Worm (Caenorhabditis elegans) whole organism, young adult: ENCODE results near the gene T23E7.2.
A peak's percentile ranks its signal among the peaks of the same experiment; 100 is the strongest.

ENCODE experiments used
- B0336.3 ChIP-seq: fragments of 200-800 bp; sonication (Bioruptor generic); IDR thresholded peaks from 2 replicates; pipeline ENCODE4 v1.3.6; 2022; ENCODE audit warnings: missing genetic modification characterization, missing compliant biosample characterization
- F37B4.10 ChIP-seq: fragments of 200-800 bp; sonication (Bioruptor generic); IDR thresholded peaks from 2 replicates; pipeline ENCODE4 v1.3.6; 2022; ENCODE audit warnings: missing genetic modification characterization, missing compliant biosample characterization
- F39B2.1 ChIP-seq: fragments of 200-800 bp; sonication (Bioruptor generic); IDR thresholded peaks from 2 replicates; pipeline ENCODE4 v1.3.6; 2022; ENCODE audit warnings: missing genetic modification reagents, missing genetic modification characterization, missing compliant biosample characterization
- F49E8.2 ChIP-seq: sonication (generic microtip); optimal IDR thresholded peaks from 3 replicates; lab custom pipeline; 2017; ENCODE audit warnings: missing genetic modification characterization, mild to moderate bottlenecking, missing compliant biosample characterization, antibody characterized with exemption, moderate library complexity; ENCODE audit not compliant: insufficient read depth
- F52B5.7 ChIP-seq: sonication (generic microtip); optimal IDR thresholded peaks from 2 replicates; lab custom pipeline; 2016; ENCODE audit warnings: mild to moderate bottlenecking, missing genetic modification characterization, missing compliant biosample characterization
- K11D2.4 ChIP-seq: fragments of 200-800 bp; sonication (Bioruptor generic); IDR thresholded peaks from 2 replicates; pipeline ENCODE4 v1.3.6; 2022; ENCODE audit warnings: missing genetic modification reagents, missing genetic modification characterization, missing compliant biosample characterization
- Y53F4B.3 ChIP-seq: fragments of 200-800 bp; sonication (Bioruptor generic); IDR thresholded peaks from 2 replicates; pipeline ENCODE4 v1.3.6; 2022; ENCODE audit warnings: missing genetic modification reagents, missing genetic modification characterization, missing compliant biosample characterization
- Y53G8AR.9 ChIP-seq: fragments of 200-800 bp; sonication (Bioruptor generic); conservative IDR thresholded peaks from 2 replicates; pipeline ENCODE4 v1.3.6; 2022; ENCODE audit warnings: missing genetic modification reagents, missing genetic modification characterization, missing compliant biosample characterization
- Y56A3A.18 ChIP-seq: fragments of 200-800 bp; sonication (Bioruptor generic); IDR thresholded peaks from 2 replicates; pipeline ENCODE4 v1.3.6; 2022; ENCODE audit warnings: missing genetic modification reagents, missing genetic modification characterization, missing compliant biosample characterization
- Y67H2A.10 ChIP-seq: fragments of 200-800 bp; sonication (Bioruptor generic); conservative IDR thresholded peaks from 2 replicates; pipeline ENCODE4 v1.3.6; 2022; ENCODE audit warnings: missing genetic modification reagents, missing genetic modification characterization, missing compliant biosample characterization
- Y79H2A.3 ChIP-seq: fragments of 200-800 bp; sonication (Bioruptor generic); conservative IDR thresholded peaks from 2 replicates; pipeline ENCODE4 v1.3.6; 2022; ENCODE audit warnings: missing genetic modification reagents, missing genetic modification characterization, missing compliant biosample characterization
- Y95B8A.8 ChIP-seq: fragments of 200-800 bp; sonication (Bioruptor generic); IDR thresholded peaks from 2 replicates; pipeline ENCODE4 v1.3.6; 2022; ENCODE audit warnings: missing genetic modification reagents, missing genetic modification characterization, missing compliant biosample characterization
- akir-1 ChIP-seq: fragments of 200-800 bp; sonication (Bioruptor generic); optimal IDR thresholded peaks from 2 replicates; lab custom pipeline; 2018; ENCODE audit warnings: mild to moderate bottlenecking, missing genetic modification characterization, moderate library complexity, missing compliant biosample characterization
- aptf-3 ChIP-seq: fragments of 200-800 bp; sonication (Bioruptor generic); IDR thresholded peaks from 2 replicates; pipeline ENCODE4 v1.3.6; 2022; ENCODE audit warnings: missing genetic modification characterization, missing compliant biosample characterization
- atf-7 ChIP-seq: sonication (generic microtip); optimal IDR thresholded peaks from 2 replicates; lab custom pipeline; 2017; ENCODE audit warnings: mild to moderate bottlenecking, missing genetic modification characterization, missing compliant biosample characterization
- bed-1 ChIP-seq: fragments of 200-800 bp; sonication (Bioruptor generic); IDR thresholded peaks from 2 replicates; pipeline ENCODE4 v1.3.6; 2022; ENCODE audit warnings: missing genetic modification reagents, missing genetic modification characterization, missing compliant biosample characterization
- bed-2 ChIP-seq: fragments of 200-800 bp; sonication (Bioruptor generic); IDR thresholded peaks from 2 replicates; pipeline ENCODE4 v1.3.6; 2022; ENCODE audit warnings: missing genetic modification reagents, missing genetic modification characterization, missing compliant biosample characterization
- cebp-2 ChIP-seq: fragments of 200-800 bp; sonication (Bioruptor generic); IDR thresholded peaks from 2 replicates; pipeline ENCODE4 v1.3.6; 2022; ENCODE audit warnings: missing genetic modification characterization, missing compliant biosample characterization
- ceh-79 ChIP-seq: sonication (generic microtip); optimal IDR thresholded peaks from 2 replicates; lab custom pipeline; 2017; ENCODE audit warnings: mild to moderate bottlenecking, missing genetic modification characterization, missing compliant biosample characterization
- die-1 ChIP-seq: sonication (generic microtip); optimal IDR thresholded peaks from 2 replicates; lab custom pipeline; 2016; ENCODE audit warnings: missing genotype, mild to moderate bottlenecking, missing genetic modification characterization, missing compliant biosample characterization
- dox-1 ChIP-seq: fragments of 200-800 bp; sonication (Bioruptor generic); IDR thresholded peaks from 2 replicates; pipeline ENCODE4 v1.3.6; 2022; ENCODE audit warnings: missing genetic modification reagents, missing genetic modification characterization, missing compliant biosample characterization
- egl-44 ChIP-seq: fragments of 200-800 bp; sonication (Bioruptor generic); IDR thresholded peaks from 2 replicates; pipeline ENCODE4 v1.3.6; 2022; ENCODE audit warnings: missing genetic modification reagents, missing genetic modification characterization, missing compliant biosample characterization
- gei-17 ChIP-seq: fragments of 200-800 bp; sonication (Bioruptor generic); optimal IDR thresholded peaks from 2 replicates; lab custom pipeline; 2018; ENCODE audit warnings: mild to moderate bottlenecking, missing genetic modification characterization, missing compliant biosample characterization
- him-1 ChIP-seq: sonication (generic microtip); optimal IDR thresholded peaks from 2 replicates; lab custom pipeline; 2016; ENCODE audit warnings: missing genotype, missing genetic modification reagents, missing genetic modification characterization, missing compliant biosample characterization
- hlh-12 ChIP-seq: sonication (generic microtip); optimal IDR thresholded peaks from 2 replicates; lab custom pipeline; 2016; ENCODE audit warnings: missing genetic modification characterization, missing compliant biosample characterization
- hmg-20 ChIP-seq: fragments of 200-800 bp; sonication (Bioruptor generic); IDR thresholded peaks from 2 replicates; pipeline ENCODE4 v1.3.6; 2022; ENCODE audit warnings: missing genetic modification reagents, missing genetic modification characterization, missing compliant biosample characterization
- lag-1 ChIP-seq: fragments of 200-800 bp; sonication (Bioruptor generic); IDR thresholded peaks from 2 replicates; pipeline ENCODE4 v1.3.6; 2022; ENCODE audit warnings: missing genetic modification reagents, missing genetic modification characterization, missing compliant biosample characterization
- lin-26 ChIP-seq: fragments of 200-800 bp; sonication (Bioruptor generic); IDR thresholded peaks from 2 replicates; pipeline ENCODE4 v1.3.6; 2022; ENCODE audit warnings: missing genetic modification reagents, missing genetic modification characterization, missing compliant biosample characterization
- lin-35 ChIP-seq, 3 experiments: fragments of 150-350 bp in 2 of 3; sonication (generic microtip) in 1 of 3; optimal IDR thresholded peaks; 2 replicates each; lab custom pipeline; 2014 to 2018; ENCODE audit warnings: missing biosample characterization in 3 of 3, missing genetic modification characterization in 3 of 3, missing genetic modification reagents in 3 of 3
- lsl-1 ChIP-seq: fragments of 200-800 bp; sonication (Bioruptor generic); optimal IDR thresholded peaks from 2 replicates; lab custom pipeline; 2018; ENCODE audit warnings: mild to moderate bottlenecking, missing genetic modification characterization, moderate library complexity, missing compliant biosample characterization
- madf-10 ChIP-seq: sonication (generic microtip); optimal IDR thresholded peaks from 2 replicates; lab custom pipeline; 2016; ENCODE audit warnings: mild to moderate bottlenecking, missing genetic modification characterization, missing compliant biosample characterization
- nfyb-1 ChIP-seq: fragments of 200-800 bp; sonication (Bioruptor generic); IDR thresholded peaks from 2 replicates; pipeline ENCODE4 v1.3.6; 2022; ENCODE audit warnings: missing genetic modification reagents, missing genetic modification characterization, missing compliant biosample characterization
- nhr-120 ChIP-seq: fragments of 200-800 bp; sonication (Bioruptor generic); IDR thresholded peaks from 2 replicates; pipeline ENCODE4 v1.3.6; 2022; ENCODE audit warnings: missing genetic modification characterization, missing compliant biosample characterization
- nhr-27 ChIP-seq: fragments of 200-800 bp; sonication (Bioruptor generic); optimal IDR thresholded peaks from 2 replicates; lab custom pipeline; 2018; ENCODE audit warnings: mild to moderate bottlenecking, missing genetic modification characterization, moderate library complexity, missing compliant biosample characterization
- pha-4 ChIP-seq: fragments of 150-350 bp; sonication (generic microtip); optimal IDR thresholded peaks from 2 replicates; lab custom pipeline; 2014; ENCODE audit warnings: missing biosample characterization, missing genetic modification reagents, missing genetic modification characterization
- rcor-1 ChIP-seq: fragments of 200-800 bp; sonication (Bioruptor generic); IDR thresholded peaks from 2 replicates; pipeline ENCODE4 v1.3.6; 2022; ENCODE audit warnings: missing genetic modification reagents, missing genetic modification characterization, missing compliant biosample characterization
- sdz-38 ChIP-seq: sonication (generic microtip); optimal IDR thresholded peaks from 2 replicates; lab custom pipeline; 2016; ENCODE audit warnings: missing genotype, missing genetic modification characterization, missing compliant biosample characterization
- snpc-4 ChIP-seq, 5 experiments: fragments of 150-350 bp in 1 of 5; sonication (generic microtip) in 4 of 5; optimal IDR thresholded peaks; 2 replicates each; lab custom pipeline; 2014 to 2018; ENCODE audit warnings: missing genetic modification characterization in 5 of 5, missing biosample characterization in 3 of 5, antibody characterized with exemption in 2 of 5, mild to moderate bottlenecking in 2 of 5, missing compliant biosample characterization in 2 of 5, missing genotype in 2 of 5, moderate library complexity in 2 of 5, missing genetic modification reagents in 1 of 5
- xnd-1 ChIP-seq: sonication (generic microtip); optimal IDR thresholded peaks from 2 replicates; lab custom pipeline; 2016; ENCODE audit warnings: missing genotype, missing genetic modification reagents, missing genetic modification characterization, missing compliant biosample characterization
- ztf-25 ChIP-seq: fragments of 200-800 bp; sonication (Bioruptor generic); IDR thresholded peaks from 2 replicates; pipeline ENCODE4 v1.3.6; 2022; ENCODE audit warnings: missing genetic modification reagents, missing genetic modification characterization, missing compliant biosample characterization
- ztf-28 ChIP-seq: fragments of 200-800 bp; sonication (Bioruptor generic); IDR thresholded peaks from 2 replicates; pipeline ENCODE4 v1.3.6; 2022; ENCODE audit warnings: missing genetic modification reagents, missing genetic modification characterization, missing compliant biosample characterization

The T23E7.2 gene

ce11 chrX:17636326-17636735, 34.5 kb upstream of the T23E7.2 start (continued):
- TF ChIP-seq K11D2.4 (GFP tag; lab: Robert Waterston, UW): no peak
- TF ChIP-seq lag-1 (GFP tag; lab: Robert Waterston, UW): no peak
- TF ChIP-seq nhr-120 (GFP tag; lab: Robert Waterston, UW): no peak
- no peak for TF ChIP-seq lsl-1 (GFP tag; lab: Kevin White, UChicago)
- TF ChIP-seq atf-7 (tag; lab: Kevin White, UChicago): peak; percentile 86
- TF ChIP-seq lin-26 (GFP tag; lab: Robert Waterston, UW): no peak
- no peak for TF ChIP-seq him-1
- no peak for TF ChIP-seq hlh-12 (tag; lab: Kevin White, UChicago)
- no peak for TF ChIP-seq akir-1 (GFP tag; lab: Kevin White, UChicago)
- TF ChIP-seq Y95B8A.8: no peak
- TF ChIP-seq F37B4.10 (GFP tag; lab: Robert Waterston, UW): no peak
- TF ChIP-seq F49E8.2: no peak
- no peak for TF ChIP-seq bed-2
- TF ChIP-seq dox-1: 0 out of 2 replicates have a peak, but pooled peaks have one; percentile 32
- no peak for TF ChIP-seq xnd-1 (tag; lab: Kevin White, UChicago)
- TF ChIP-seq cebp-2 (GFP tag; lab: Robert Waterston, UW): no peak
- TF ChIP-seq nfyb-1 (GFP tag; lab: Robert Waterston, UW): no peak
- no peak for TF ChIP-seq ceh-79
- no peak for TF ChIP-seq Y53G8AR.9 (GFP tag; lab: Robert Waterston, UW)
- TF ChIP-seq B0336.3: peak; percentile 52; the same call in 1 of the 2 replicates
- TF ChIP-seq pha-4 (tag; lab: Kevin White, UChicago): no peak
- TF ChIP-seq nhr-27 (tag; lab: Kevin White, UChicago): no peak
- TF ChIP-seq F39B2.1 (GFP tag; lab: Robert Waterston, UW): no peak
- TF ChIP-seq sdz-38: no peak
- TF ChIP-seq Y53F4B.3 (GFP tag; lab: Robert Waterston, UW): no peak
- TF ChIP-seq F52B5.7 (tag; lab: Kevin White, UChicago): no peak
- TF ChIP-seq madf-10: peak; percentile 12
- no peak for TF ChIP-seq hmg-20

ce11 chrX:17637528-17637927, 33.3 kb upstream of the T23E7.2 start:
- peak; percentile 30 for TF ChIP-seq pha-4 (tag; lab: Kevin White, UChicago)
- no peak for TF ChIP-seq Y79H2A.3
- no peak for TF ChIP-seq Y56A3A.18 (GFP tag; lab: Robert Waterston, UW)
- no peak for TF ChIP-seq sdz-38

- TF ChIP-seq nhr-27 (tag; lab: Kevin White, UChicago): no peak
- no peak for TF ChIP-seq egl-44 (GFP tag; lab: Robert Waterston, UW)
- TF ChIP-seq ztf-25 (GFP tag; lab: Robert Waterston, UW): no peak
- no peak for TF ChIP-seq snpc-4 (GFP tag; optimal IDR thresholded peaks at IDR 0.05; lab: Kevin White, UChicago)
- TF ChIP-seq snpc-4 (tag; optimal IDR thresholded peaks at IDR 0.05; lab: Kevin White, UChicago): no peak
- no peak for TF ChIP-seq rcor-1
- no peak for TF ChIP-seq lin-26 (GFP tag; lab: Robert Waterston, UW)
- no peak for TF ChIP-seq Y67H2A.10 (GFP tag; lab: Robert Waterston, UW)
- TF ChIP-seq die-1 (tag; lab: Kevin White, UChicago): no peak
- no peak for TF ChIP-seq lin-35 (GFP tag; optimal IDR thresholded peaks at IDR 0.05; lab: Kevin White, UChicago)
- TF ChIP-seq bed-1 (GFP tag; lab: Robert Waterston, UW): no peak
- no peak for TF ChIP-seq aptf-3 (GFP tag; lab: Robert Waterston, UW)
- TF ChIP-seq gei-17 (GFP tag; lab: Kevin White, UChicago): no peak
- TF ChIP-seq ztf-28: no peak
- TF ChIP-seq pha-4 (tag; lab: Kevin White, UChicago): no peak
Measured at ce11 chrX:17638460-17638859, 32.4 kb upstream of the T23E7.2 start.
